Worm (Caenorhabditis elegans) whole organism, early embryonic: ENCODE measurements around the gene fbxb-74.

Experiments used
- B0310.2 ChIP-seq: sonication (generic microtip); optimal IDR thresholded peaks from 2 replicates; lab custom pipeline; 2016; ENCODE audit warnings: mild to moderate bottlenecking, missing genetic modification characterization, missing compliant biosample characterization
- F13C5.2 ChIP-seq: sonication (generic microtip); optimal IDR thresholded peaks from 2 replicates; lab custom pipeline; 2017; ENCODE audit warnings: mild to moderate bottlenecking, missing genetic modification characterization, inconsistent platforms, missing compliant biosample characterization
- aly-1 ChIP-seq: sonication (generic microtip); optimal IDR thresholded peaks from 2 replicates; lab custom pipeline; 2016; ENCODE audit warnings: missing genetic modification characterization, missing compliant biosample characterization
- ama-1 ChIP-seq: fragments of 150-350 bp; optimal IDR thresholded peaks from 2 replicates; lab custom pipeline; 2014
- ceh-13 ChIP-seq: fragments of 200-800 bp; sonication (Bioruptor generic); optimal IDR thresholded peaks from 2 replicates; lab custom pipeline; 2018; ENCODE audit warnings: mild to moderate bottlenecking, missing genetic modification characterization, missing compliant biosample characterization
- ceh-36 ChIP-seq: sonication (generic microtip); optimal IDR thresholded peaks from 2 replicates; lab custom pipeline; 2016; ENCODE audit warnings: missing genetic modification characterization, inconsistent platforms, missing compliant biosample characterization
- ets-7 ChIP-seq: sonication (generic microtip); optimal IDR thresholded peaks from 2 replicates; lab custom pipeline; 2016; ENCODE audit warnings: missing genotype, missing genetic modification characterization, missing compliant biosample characterization
- flt-1 ChIP-seq: fragments of 200-800 bp; sonication (Bioruptor generic); IDR thresholded peaks from 2 replicates; pipeline ENCODE4 v1.3.6; 2022; ENCODE audit warnings: missing genetic modification characterization, missing compliant biosample characterization
- hmbx-1 ChIP-seq: sonication (generic microtip); optimal IDR thresholded peaks from 2 replicates; lab custom pipeline; 2016; ENCODE audit warnings: mild to moderate bottlenecking, missing genetic modification characterization, missing compliant biosample characterization
- hmg-4 ChIP-seq: fragments of 200-800 bp; sonication (Bioruptor generic); optimal IDR thresholded peaks from 2 replicates; lab custom pipeline; 2018; ENCODE audit warnings: mild to moderate bottlenecking, missing genetic modification characterization, missing compliant biosample characterization
- hnd-1 ChIP-seq: sonication (generic microtip); optimal IDR thresholded peaks from 2 replicates; lab custom pipeline; 2016; ENCODE audit warnings: missing genetic modification characterization, missing compliant biosample characterization
- pes-1 ChIP-seq: fragments of 200-800 bp; sonication (Bioruptor generic); IDR thresholded peaks from 2 replicates; pipeline ENCODE4 v1.3.6; 2022; ENCODE audit warnings: missing genetic modification reagents, missing genetic modification characterization, missing compliant biosample characterization
- scrt-1 ChIP-seq: fragments of 200-800 bp; sonication (Bioruptor generic); IDR thresholded peaks from 2 replicates; pipeline ENCODE4 v1.3.6; 2022; ENCODE audit warnings: missing genetic modification characterization, missing compliant biosample characterization
- sea-1 ChIP-seq: fragments of 200-800 bp; sonication (Bioruptor generic); conservative IDR thresholded peaks from 2 replicates; pipeline ENCODE4 v1.3.6; 2022; ENCODE audit warnings: missing genetic modification characterization, missing compliant biosample characterization
- tbx-11 ChIP-seq: fragments of 200-800 bp; sonication (Bioruptor generic); IDR thresholded peaks from 2 replicates; pipeline ENCODE4 v1.3.6; 2022; ENCODE audit warnings: missing genetic modification characterization, missing compliant biosample characterization
- tbx-37 ChIP-seq: fragments of 200-800 bp; sonication (Bioruptor generic); conservative IDR thresholded peaks from 2 replicates; pipeline ENCODE4 v1.3.6; 2022; ENCODE audit warnings: missing genetic modification reagents, missing genetic modification characterization, missing compliant biosample characterization
- tra-4 ChIP-seq: sonication (generic microtip); optimal IDR thresholded peaks from 2 replicates; lab custom pipeline; 2017; ENCODE audit warnings: missing genetic modification characterization, missing compliant biosample characterization

fbxb-74 gene

ce11 chrIV:4449843-4450242, 10.8 kb upstream of the fbxb-74 start:
- no peak for TF ChIP-seq F13C5.2 (tag; lab: Kevin White, UChicago)
- TF ChIP-seq flt-1 (GFP tag; lab: Robert Waterston, UW) = no peak
- TF ChIP-seq ceh-36 (tag; lab: Kevin White, UChicago) = no peak
- TF ChIP-seq hnd-1 (tag; lab: Kevin White, UChicago) = no peak
- TF ChIP-seq ama-1 (lab: Kevin White, UChicago) = no peak
- no peak for TF ChIP-seq aly-1 (tag; lab: Kevin White, UChicago)
- no peak for TF ChIP-seq ets-7 (tag; lab: Kevin White, UChicago)
- TF ChIP-seq B0310.2 (tag; lab: Kevin White, UChicago) = no peak
- TF ChIP-seq tbx-11 = no peak
- TF ChIP-seq scrt-1 (GFP tag; lab: Robert Waterston, UW) = no peak
- no peak for TF ChIP-seq pes-1
- TF ChIP-seq hmg-4 (GFP tag; lab: Kevin White, UChicago) = no peak
- TF ChIP-seq ceh-13 (GFP tag; lab: Kevin White, UChicago) = no peak
- TF ChIP-seq hmbx-1 = no peak
- TF ChIP-seq sea-1 (GFP tag; lab: Robert Waterston, UW) = no peak
- no peak for TF ChIP-seq tra-4 (tag; lab: Kevin White, UChicago)
- no peak for TF ChIP-seq tbx-37

ce11 chrIV:4449439-4449838, 10.3 kb upstream of the fbxb-74 start, which contains the start of gene R08C7.12:
TSS of gene R08C7.12 (plus strand) at chrIV:4449739.
- TF ChIP-seq tbx-11 (no peak), ceh-36 (tag; lab: Kevin White, UChicago) (no peak), ceh-13 (GFP tag; lab: Kevin White, UChicago) (no peak), B0310.2 (tag; lab: Kevin White, UChicago) (no peak), ets-7 (tag; lab: Kevin White, UChicago) (no peak), pes-1 (no peak), tbx-37 (no peak), scrt-1 (GFP tag; lab: Robert Waterston, UW) (no peak), hmg-4 (GFP tag; lab: Kevin White, UChicago) (no peak), F13C5.2 (tag; lab: Kevin White, UChicago) (no peak), flt-1 (GFP tag; lab: Robert Waterston, UW) (no peak), tra-4 (tag; lab: Kevin White, UChicago) (no peak)

- no peak for TF ChIP-seq F13C5.2 (tag; lab: Kevin White, UChicago)
- no peak for TF ChIP-seq pes-1
- no peak for TF ChIP-seq hnd-1 (tag; lab: Kevin White, UChicago)
- TF ChIP-seq ets-7 (tag; lab: Kevin White, UChicago) = no peak
- TF ChIP-seq tbx-37 = no peak
- TF ChIP-seq scrt-1 (GFP tag; lab: Robert Waterston, UW) = no peak
- TF ChIP-seq tbx-11 = no peak
- no peak for TF ChIP-seq aly-1 (tag; lab: Kevin White, UChicago)
- no peak for TF ChIP-seq hmg-4 (GFP tag; lab: Kevin White, UChicago)
- no peak for TF ChIP-seq ceh-36 (tag; lab: Kevin White, UChicago)
- no peak for TF ChIP-seq flt-1 (GFP tag; lab: Robert Waterston, UW)
- no peak for TF ChIP-seq B0310.2 (tag; lab: Kevin White, UChicago)
- TF ChIP-seq ama-1 (lab: Kevin White, UChicago) = no peak
- no peak for TF ChIP-seq ceh-13 (GFP tag; lab: Kevin White, UChicago)
- TF ChIP-seq hmbx-1 = no peak
Measured at ce11 chrIV:4448343-4448742, 9.3 kb upstream of the fbxb-74 start.

ce11 chrIV:4447367-4447766, 8.3 kb upstream of the fbxb-74 start:
- 0 out of 2 replicates have a peak, but pooled peaks have one; percentile 2 for TF ChIP-seq sea-1 (GFP tag; lab: Robert Waterston, UW)
- no peak for TF ChIP-seq hnd-1 (tag; lab: Kevin White, UChicago)
- TF ChIP-seq ceh-13 (GFP tag; lab: Kevin White, UChicago) = no peak
- no peak for TF ChIP-seq ama-1 (lab: Kevin White, UChicago)
- TF ChIP-seq tra-4 (tag; lab: Kevin White, UChicago) = no peak
- 0 out of 2 replicates have a peak, but pooled peaks have one; percentile 39 for TF ChIP-seq pes-1

- TF ChIP-seq ama-1 (lab: Kevin White, UChicago) = peak; percentile 11
- no peak for TF ChIP-seq ets-7 (tag; lab: Kevin White, UChicago)
- TF ChIP-seq sea-1 (GFP tag; lab: Robert Waterston, UW) = 0 out of 2 replicates have a peak, but pooled peaks have one; percentile 16
- TF ChIP-seq tra-4 (tag; lab: Kevin White, UChicago) = no peak
- TF ChIP-seq flt-1 (GFP tag; lab: Robert Waterston, UW) = no peak
- TF ChIP-seq B0310.2 (tag; lab: Kevin White, UChicago) = no peak
- TF ChIP-seq tbx-37 = no peak
- no peak for TF ChIP-seq hnd-1 (tag; lab: Kevin White, UChicago)
Measured at ce11 chrIV:4447284-4447366, 8.0 kb upstream of the fbxb-74 start, which contains the start of gene chat-1. TSS of gene chat-1 (plus strand) at chrIV:4447331.

- peak; percentile 81 for TF ChIP-seq ama-1 (lab: Kevin White, UChicago)
- TF ChIP-seq F13C5.2 (tag; lab: Kevin White, UChicago) = no peak
Measured at ce11 chrIV:4446884-4447283, 7.8 kb upstream of the fbxb-74 start.

- TF ChIP-seq tbx-37 (peak; percentile 43; the same call in 1 of the 2 replicates), sea-1 (GFP tag; lab: Robert Waterston, UW) (0 out of 2 replicates have a peak, but pooled peaks have one; percentile 20), tbx-11 (no peak), hnd-1 (tag; lab: Kevin White, UChicago) (no peak), F13C5.2 (tag; lab: Kevin White, UChicago) (peak; percentile 48), pes-1 (peak; percentile 60; the same call in 1 of the 2 replicates), flt-1 (GFP tag; lab: Robert Waterston, UW) (peak; percentile 60)
Measured at ce11 chrIV:4445711-4446290, 6.7 kb upstream of the fbxb-74 start, which contains the start of the genes wapl-1 and htz-1. TSS of gene wapl-1 (minus strand) at chrIV:4445740. TSS of gene htz-1 (plus strand) at chrIV:4446216.

- TF ChIP-seq tbx-11 = no peak
- no peak for TF ChIP-seq aly-1 (tag; lab: Kevin White, UChicago)
- TF ChIP-seq tra-4 (tag; lab: Kevin White, UChicago) = no peak
- TF ChIP-seq hnd-1 (tag; lab: Kevin White, UChicago) = no peak
- TF ChIP-seq pes-1 = no peak
- no peak for TF ChIP-seq sea-1 (GFP tag; lab: Robert Waterston, UW)
- no peak for TF ChIP-seq ets-7 (tag; lab: Kevin White, UChicago)
- TF ChIP-seq hmbx-1 = no peak
- no peak for TF ChIP-seq flt-1 (GFP tag; lab: Robert Waterston, UW)
- TF ChIP-seq F13C5.2 (tag; lab: Kevin White, UChicago) = no peak
- TF ChIP-seq ceh-13 (GFP tag; lab: Kevin White, UChicago) = no peak
- TF ChIP-seq B0310.2 (tag; lab: Kevin White, UChicago) = no peak
- no peak for TF ChIP-seq ceh-36 (tag; lab: Kevin White, UChicago)
Measured at ce11 chrIV:4441077-4441476, 2.0 kb upstream of the fbxb-74 start, which contains the start of gene fbxb-75. TSS of gene fbxb-75 (minus strand) at chrIV:4441177.
